Worm (Caenorhabditis elegans) whole organism, young adult: ENCODE data around the gene abu-8.

Experiments used
- B0261.1 ChIP-seq: sonication (generic microtip); optimal IDR thresholded peaks from 2 replicates; lab custom pipeline; 2016; ENCODE audit warnings: mild to moderate bottlenecking, missing genetic modification characterization, moderate library complexity, missing compliant biosample characterization
- F10E7.11 ChIP-seq: sonication (generic microtip); optimal IDR thresholded peaks from 2 replicates; lab custom pipeline; 2017; ENCODE audit warnings: mild to moderate bottlenecking, missing genetic modification characterization, moderate library complexity, missing compliant biosample characterization
- F22D6.2 ChIP-seq: sonication (generic microtip); optimal IDR thresholded peaks from 2 replicates; lab custom pipeline; 2016; ENCODE audit warnings: mild to moderate bottlenecking, missing genetic modification characterization, missing compliant biosample characterization
- F37B4.10 ChIP-seq: fragments of 200-800 bp; sonication (Bioruptor generic); IDR thresholded peaks from 2 replicates; pipeline ENCODE4 v1.3.6; 2022; ENCODE audit warnings: missing genetic modification characterization, missing compliant biosample characterization
- F55B11.4 ChIP-seq: sonication (generic microtip); optimal IDR thresholded peaks from 2 replicates; lab custom pipeline; 2016; ENCODE audit warnings: missing compliant biosample characterization, missing genetic modification characterization, borderline replicate concordance; ENCODE audit not compliant: insufficient read depth
- F57A8.1 ChIP-seq: fragments of 200-800 bp; sonication (Bioruptor generic); optimal IDR thresholded peaks from 2 replicates; lab custom pipeline; 2018; ENCODE audit warnings: mild to moderate bottlenecking, missing genetic modification characterization, moderate library complexity, missing compliant biosample characterization
- F57C9.4 ChIP-seq: sonication (generic microtip); optimal IDR thresholded peaks from 2 replicates; lab custom pipeline; 2017; ENCODE audit warnings: mild to moderate bottlenecking, missing genetic modification characterization, missing compliant biosample characterization
- K11D2.4 ChIP-seq: fragments of 200-800 bp; sonication (Bioruptor generic); IDR thresholded peaks from 2 replicates; pipeline ENCODE4 v1.3.6; 2022; ENCODE audit warnings: missing genetic modification reagents, missing genetic modification characterization, missing compliant biosample characterization
- T26A5.8 ChIP-seq: sonication (generic microtip); optimal IDR thresholded peaks from 2 replicates; lab custom pipeline; 2016; ENCODE audit warnings: missing genetic modification characterization, missing compliant biosample characterization
- akir-1 ChIP-seq: fragments of 200-800 bp; sonication (Bioruptor generic); optimal IDR thresholded peaks from 2 replicates; lab custom pipeline; 2018; ENCODE audit warnings: mild to moderate bottlenecking, missing genetic modification characterization, moderate library complexity, missing compliant biosample characterization
- ama-1 ChIP-seq, 3 experiments: fragments of 150-350 bp in 1 of 3; sonication (generic microtip) in 2 of 3; optimal IDR thresholded peaks; 2 replicates each; lab custom pipeline; 2014 to 2018; ENCODE audit warnings: missing biosample characterization in 2 of 3, missing genetic modification characterization in 2 of 3, missing genetic modification reagents in 2 of 3
- cebp-1 ChIP-seq, 2 experiments: fragments of 200-800 bp in 1 of 2; sonication (Bioruptor generic) in 1 of 2; sonication (generic microtip) in 1 of 2; IDR thresholded peaks in 1 of 2; optimal IDR thresholded peaks in 1 of 2; 2 replicates each; pipeline versions ENCODE4 v1.3.6 to Lab custom; 2017 to 2022; ENCODE audit warnings: missing compliant biosample characterization in 2 of 2, missing genetic modification characterization in 2 of 2, mild to moderate bottlenecking in 1 of 2, missing genetic modification reagents in 1 of 2, moderate library complexity in 1 of 2
- cebp-2 ChIP-seq: fragments of 200-800 bp; sonication (Bioruptor generic); IDR thresholded peaks from 2 replicates; pipeline ENCODE4 v1.3.6; 2022; ENCODE audit warnings: missing genetic modification characterization, missing compliant biosample characterization
- ceh-79 ChIP-seq: sonication (generic microtip); optimal IDR thresholded peaks from 2 replicates; lab custom pipeline; 2017; ENCODE audit warnings: mild to moderate bottlenecking, missing genetic modification characterization, missing compliant biosample characterization
- dox-1 ChIP-seq: fragments of 200-800 bp; sonication (Bioruptor generic); IDR thresholded peaks from 2 replicates; pipeline ENCODE4 v1.3.6; 2022; ENCODE audit warnings: missing genetic modification reagents, missing genetic modification characterization, missing compliant biosample characterization
- dpl-1 ChIP-seq: fragments of 150-350 bp; optimal IDR thresholded peaks from 2 replicates; lab custom pipeline; 2014; ENCODE audit warnings: missing biosample characterization, missing genetic modification reagents, missing genetic modification characterization
- efl-1 ChIP-seq: fragments of 150-350 bp; optimal IDR thresholded peaks from 2 replicates; lab custom pipeline; 2014; ENCODE audit warnings: missing biosample characterization, missing genetic modification reagents, missing genetic modification characterization
- fkh-3 ChIP-seq: sonication (generic microtip); optimal IDR thresholded peaks from 2 replicates; lab custom pipeline; 2016; ENCODE audit warnings: mild to moderate bottlenecking, missing genetic modification characterization, missing compliant biosample characterization
- hlh-26 ChIP-seq: fragments of 200-800 bp; sonication (Bioruptor generic); conservative IDR thresholded peaks from 2 replicates; pipeline ENCODE4 v1.3.6; 2022; ENCODE audit warnings: missing genetic modification reagents, missing genetic modification characterization, missing compliant biosample characterization
- hmg-1.2 ChIP-seq: fragments of 200-800 bp; sonication (Bioruptor generic); IDR thresholded peaks from 2 replicates; pipeline ENCODE4 v1.3.6; 2022; ENCODE audit warnings: missing genetic modification reagents, missing genetic modification characterization, missing compliant biosample characterization
- hrde-1 ChIP-seq: sonication (generic microtip); optimal IDR thresholded peaks from 2 replicates; lab custom pipeline; 2016; ENCODE audit warnings: missing genetic modification characterization, mild to moderate bottlenecking, missing compliant biosample characterization, moderate library complexity, missing genotype, missing genetic modification reagents, borderline replicate concordance
- lag-1 ChIP-seq: fragments of 200-800 bp; sonication (Bioruptor generic); IDR thresholded peaks from 2 replicates; pipeline ENCODE4 v1.3.6; 2022; ENCODE audit warnings: missing genetic modification reagents, missing genetic modification characterization, missing compliant biosample characterization
- let-607 ChIP-seq, 2 experiments: fragments of 200-800 bp in 1 of 2; sonication (Bioruptor generic) in 1 of 2; sonication (generic microtip) in 1 of 2; optimal IDR thresholded peaks; 2 replicates each; lab custom pipeline; 2016 to 2018; ENCODE audit warnings: mild to moderate bottlenecking in 2 of 2, missing compliant biosample characterization in 2 of 2, missing genetic modification characterization in 2 of 2, moderate library complexity in 2 of 2, missing genotype in 1 of 2
- madf-6 ChIP-seq: fragments of 200-800 bp; sonication (Bioruptor generic); IDR thresholded peaks from 2 replicates; pipeline ENCODE4 v1.3.6; 2022; ENCODE audit warnings: missing genetic modification reagents, missing genetic modification characterization, missing compliant biosample characterization
- mcd-1 ChIP-seq: fragments of 200-800 bp; sonication (Bioruptor generic); IDR thresholded peaks from 2 replicates; pipeline ENCODE4 v1.3.6; 2022; ENCODE audit warnings: missing genetic modification reagents, missing genetic modification characterization, missing compliant biosample characterization
- nfya-2 ChIP-seq: fragments of 200-800 bp; sonication (Bioruptor generic); IDR thresholded peaks from 2 replicates; pipeline ENCODE4 v1.3.6; 2022; ENCODE audit warnings: missing genetic modification reagents, missing genetic modification characterization, missing compliant biosample characterization
- nfyb-1 ChIP-seq: fragments of 200-800 bp; sonication (Bioruptor generic); IDR thresholded peaks from 2 replicates; pipeline ENCODE4 v1.3.6; 2022; ENCODE audit warnings: missing genetic modification reagents, missing genetic modification characterization, missing compliant biosample characterization
- nhr-80 ChIP-seq: sonication (generic microtip); optimal IDR thresholded peaks from 2 replicates; lab custom pipeline; 2016; ENCODE audit warnings: missing genetic modification characterization, missing compliant biosample characterization
- repo-1 ChIP-seq: sonication (generic microtip); optimal IDR thresholded peaks from 2 replicates; lab custom pipeline; 2017; ENCODE audit warnings: mild to moderate bottlenecking, missing genetic modification characterization, missing compliant biosample characterization
- sea-2 ChIP-seq: fragments of 200-800 bp; sonication (Bioruptor generic); IDR thresholded peaks from 2 replicates; pipeline ENCODE4 v1.3.6; 2022; ENCODE audit warnings: missing genetic modification characterization, missing compliant biosample characterization
- snpc-4 ChIP-seq, 5 experiments: fragments of 150-350 bp in 1 of 5; sonication (generic microtip) in 4 of 5; optimal IDR thresholded peaks; 2 replicates each; lab custom pipeline; 2014 to 2018; ENCODE audit warnings: missing genetic modification characterization in 5 of 5, missing biosample characterization in 3 of 5, antibody characterized with exemption in 2 of 5, mild to moderate bottlenecking in 2 of 5, missing compliant biosample characterization in 2 of 5, missing genotype in 2 of 5, moderate library complexity in 2 of 5, missing genetic modification reagents in 1 of 5
- somi-1 ChIP-seq: fragments of 200-800 bp; sonication (Bioruptor generic); optimal IDR thresholded peaks from 2 replicates; lab custom pipeline; 2018; ENCODE audit warnings: mild to moderate bottlenecking, missing genetic modification characterization, missing compliant biosample characterization
- tbx-9 ChIP-seq: sonication (generic microtip); optimal IDR thresholded peaks from 2 replicates; lab custom pipeline; 2016; ENCODE audit warnings: borderline replicate concordance, missing genetic modification characterization, inconsistent platforms, missing compliant biosample characterization
- xnd-1 ChIP-seq: sonication (generic microtip); optimal IDR thresholded peaks from 2 replicates; lab custom pipeline; 2016; ENCODE audit warnings: missing genotype, missing genetic modification reagents, missing genetic modification characterization, missing compliant biosample characterization

The abu-8 gene

DNA sequence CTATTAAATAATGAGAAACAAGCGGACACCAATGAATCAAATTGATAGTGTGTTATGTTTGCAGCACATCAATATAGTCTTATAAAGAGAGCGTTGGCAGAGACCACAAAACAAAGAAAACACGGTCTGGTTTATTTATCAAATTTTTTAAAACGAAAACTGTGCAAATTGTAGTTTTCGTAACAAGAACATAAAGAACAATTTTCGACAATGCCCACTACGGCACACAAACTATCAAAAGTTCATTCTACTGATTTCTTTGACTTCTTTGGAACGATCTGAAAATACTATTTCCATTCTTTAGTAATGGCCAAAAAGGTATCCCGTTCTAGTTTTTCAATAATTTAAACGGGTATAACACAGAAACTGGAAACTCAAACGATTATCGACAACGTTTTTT is 42.7 kb upstream of the abu-8 start, which contains the start of gene cest-35.2:
TSS of gene cest-35.2 (minus strand) at position 101 of the 400 bp plus-strand sequence.
- TF ChIP-seq F57C9.4 (tag; lab: Kevin White, UChicago) (no peak), F22D6.2 (tag; lab: Kevin White, UChicago) (no peak), F57A8.1 (GFP tag; lab: Kevin White, UChicago) (no peak), hrde-1 (tag; lab: Kevin White, UChicago) (no peak)

DNA sequence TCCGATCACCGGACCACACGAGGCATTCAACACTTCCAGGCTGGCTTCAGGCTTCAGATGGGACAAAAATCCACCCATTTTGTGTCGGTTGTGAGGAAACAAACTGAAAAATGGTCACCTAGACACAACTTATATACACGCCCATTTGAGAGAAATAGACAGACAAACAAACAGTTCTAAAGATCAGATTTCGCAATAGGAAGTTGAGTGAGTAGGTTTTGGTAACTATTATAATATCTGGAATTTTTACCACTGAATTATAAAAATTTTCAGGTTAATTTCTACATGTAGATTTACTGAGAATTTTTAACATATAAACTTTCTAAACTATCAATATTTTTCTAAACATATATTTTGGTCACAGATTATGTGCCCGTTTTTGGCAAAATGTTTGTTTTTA is 39.4 kb upstream of the abu-8 start, which contains the start of gene cest-32:
TSS of gene cest-32 (minus strand) at position 115 of the 400 bp plus-strand sequence.
- TF ChIP-seq cebp-1 (GFP tag; IDR thresholded peaks at IDR 0.05; lab: Robert Waterston, UW): peak; percentile 81
- peak; percentile 96 for TF ChIP-seq cebp-1 (tag; optimal IDR thresholded peaks at IDR 0.05; lab: Kevin White, UChicago)
- TF ChIP-seq let-607 (tag; optimal IDR thresholded peaks at IDR 0.05; lab: Kevin White, UChicago): no peak

DNA sequence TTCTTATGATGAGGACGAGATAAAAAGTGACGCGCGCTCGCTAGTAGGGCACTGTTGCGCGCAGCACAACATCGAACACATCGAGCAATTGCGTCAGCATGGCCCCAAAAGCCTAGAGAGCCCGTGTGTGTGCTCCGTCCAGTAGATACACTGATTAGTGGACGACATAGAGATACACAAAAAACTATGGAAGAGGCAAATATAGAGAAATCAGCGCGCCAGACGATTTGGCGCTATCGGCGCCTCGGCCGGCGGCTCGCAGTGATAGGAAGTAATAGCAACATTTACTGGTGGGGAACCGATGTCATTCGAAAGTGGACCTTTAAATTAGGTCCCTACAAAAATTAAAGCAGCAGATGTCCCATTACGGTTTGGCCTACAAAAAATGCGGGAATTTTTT is 34.1 kb upstream of the abu-8 start:
- TF ChIP-seq T26A5.8 (tag; lab: Kevin White, UChicago): no peak
- TF ChIP-seq madf-6 (GFP tag; lab: Robert Waterston, UW): 0 out of 2 replicates have a peak, but pooled peaks have one; percentile 13

DNA sequence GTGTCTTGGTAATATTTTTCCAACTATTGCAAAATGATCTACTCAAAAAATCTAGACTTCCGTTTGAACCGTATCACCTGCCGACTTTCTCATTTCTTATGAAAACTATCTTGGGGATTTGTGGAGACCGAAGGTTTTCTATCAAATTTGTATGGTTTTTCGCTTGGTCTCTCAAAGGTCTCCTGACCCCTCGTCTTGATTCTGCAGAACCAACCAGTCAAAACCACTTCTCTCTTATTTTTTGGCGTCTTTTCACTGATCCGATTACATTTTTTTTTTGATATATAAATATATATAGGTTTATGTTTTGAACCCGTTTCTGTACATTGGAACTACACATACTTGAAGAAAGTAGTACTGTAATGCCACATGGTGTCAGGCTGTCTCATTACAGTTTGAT is 31.3 kb upstream of the abu-8 start:
- no peak for TF ChIP-seq dox-1
- TF ChIP-seq snpc-4 (GFP tag; optimal IDR thresholded peaks at IDR 0.05; lab: Kevin White, UChicago): no peak
- no peak for TF ChIP-seq snpc-4 (tag; optimal IDR thresholded peaks at IDR 0.05; lab: Kevin White, UChicago)
- TF ChIP-seq akir-1 (GFP tag; lab: Kevin White, UChicago): no peak
- no peak for TF ChIP-seq efl-1 (GFP tag; lab: Kevin White, UChicago)
- no peak for TF ChIP-seq B0261.1 (tag; lab: Kevin White, UChicago)
- TF ChIP-seq nfya-2 (GFP tag; lab: Robert Waterston, UW): no peak

DNA sequence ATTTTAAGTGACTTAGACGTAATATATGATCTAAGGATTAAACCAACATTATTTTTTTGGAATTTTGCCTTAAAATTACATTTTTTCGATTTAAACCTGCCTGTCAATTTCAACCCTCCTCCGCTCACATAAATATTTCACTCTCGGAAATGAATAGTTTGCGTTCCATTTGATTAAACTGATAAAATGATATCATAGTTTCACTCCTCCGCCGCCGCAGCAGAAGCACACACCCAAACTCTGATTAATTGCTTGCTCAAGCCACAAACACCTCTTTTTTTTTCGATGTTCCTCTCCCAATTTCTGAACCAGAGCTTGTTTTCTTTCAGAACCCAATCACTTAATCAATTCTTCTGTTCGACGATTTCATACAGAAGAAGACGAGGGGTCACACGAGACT is 28.6 kb upstream of the abu-8 start, which contains the start of gene Y49G5B.1:
TSS of gene Y49G5B.1 (plus strand) at position 324 of the 400 bp plus-strand sequence.
- no peak for TF ChIP-seq let-607 (tag; optimal IDR thresholded peaks at IDR 0.05; lab: Kevin White, UChicago)
- TF ChIP-seq nhr-80: peak; percentile 59
- TF ChIP-seq, all 124 proteins: peak for 1

DNA sequence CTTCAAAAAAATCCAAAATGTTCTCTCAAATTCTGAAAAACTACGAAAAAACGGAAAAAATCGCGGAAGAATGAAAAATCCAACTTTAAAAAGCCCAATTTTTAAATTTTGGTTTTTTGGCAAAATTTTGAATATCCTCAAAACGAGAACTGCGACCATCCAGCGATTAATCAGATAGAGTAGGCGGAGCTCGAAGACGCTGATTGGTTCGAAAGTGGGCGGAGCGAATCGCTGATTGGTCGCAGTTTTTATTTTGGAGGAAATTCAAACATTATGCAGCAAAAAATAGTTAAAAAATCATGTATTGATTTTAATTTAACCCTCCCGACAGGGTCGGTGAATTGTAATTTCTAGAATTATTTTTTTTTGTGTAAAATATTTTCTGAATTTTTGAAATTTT is 19.3 kb upstream of the abu-8 start:
- TF ChIP-seq nfya-2 (GFP tag; lab: Robert Waterston, UW) (0 out of 2 replicates have a peak, but pooled peaks have one; percentile 72), F10E7.11 (tag; lab: Kevin White, UChicago) (no peak), nfyb-1 (GFP tag; lab: Robert Waterston, UW) (peak; percentile 93), somi-1 (GFP tag; lab: Kevin White, UChicago) (no peak), T26A5.8 (tag; lab: Kevin White, UChicago) (no peak), F55B11.4 (tag; lab: Kevin White, UChicago) (no peak), ceh-79 (tag; lab: Kevin White, UChicago) (no peak)
- TF ChIP-seq, all 124 proteins: peak for 2

DNA sequence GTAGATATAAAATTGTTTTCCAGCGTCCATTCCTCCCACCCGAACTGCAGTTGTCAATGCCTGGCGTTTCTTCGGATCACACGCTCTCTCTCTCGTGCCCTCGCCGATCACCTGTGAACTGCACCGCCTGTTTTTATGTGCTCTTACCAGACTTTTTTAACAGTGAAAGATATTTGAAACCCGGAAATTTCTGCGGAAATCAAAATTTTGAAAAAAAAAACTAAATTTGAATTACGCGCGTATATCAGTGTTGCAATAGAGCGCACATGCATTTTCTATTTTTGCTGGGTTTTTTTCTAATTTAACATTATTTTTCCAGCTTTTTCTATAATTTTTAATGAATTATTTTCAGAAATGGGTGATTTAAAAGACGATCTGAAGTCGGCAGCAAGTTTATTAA is 9.7 kb upstream of the abu-8 start, which contains the start of gene ttc-37:
TSS of gene ttc-37 (plus strand) at position 349 of the 400 bp plus-strand sequence.
- TF ChIP-seq mcd-1 (GFP tag; lab: Robert Waterston, UW) (peak; percentile 94), B0261.1 (tag; lab: Kevin White, UChicago) (no peak), K11D2.4 (GFP tag; lab: Robert Waterston, UW) (peak; percentile 61; the same call in 1 of the 2 replicates), nfya-2 (GFP tag; lab: Robert Waterston, UW) (no peak), hlh-26 (GFP tag; lab: Robert Waterston, UW) (no peak), xnd-1 (tag; lab: Kevin White, UChicago) (no peak), cebp-1 (GFP tag; IDR thresholded peaks at IDR 0.05; lab: Robert Waterston, UW) (no peak), cebp-1 (tag; optimal IDR thresholded peaks at IDR 0.05; lab: Kevin White, UChicago) (peak; percentile 16), lag-1 (GFP tag; lab: Robert Waterston, UW) (no peak), F37B4.10 (no peak), sea-2 (GFP tag; lab: Robert Waterston, UW) (no peak), cebp-2 (GFP tag; lab: Robert Waterston, UW) (no peak), dpl-1 (GFP tag; lab: Kevin White, UChicago) (peak; percentile 66), hmg-1.2 (GFP tag; lab: Robert Waterston, UW) (no peak), fkh-3 (no peak), ama-1 (optimal IDR thresholded peaks at IDR 0.05; lab: Kevin White, UChicago) (no peak), ama-1 (GFP tag; optimal IDR thresholded peaks at IDR 0.05; lab: Kevin White, UChicago) (no peak), repo-1 (no peak), tbx-9 (no peak)
